Fruit fly (Drosophila melanogaster) whole organism, embryonic: ENCODE measurements around the gene SelT.

ENCODE experiments used
- CG15696 ChIP-seq: fragments of 200-800 bp; sonication (Bioruptor generic); optimal IDR thresholded peaks from 2 replicates; lab custom pipeline; 2019; ENCODE audit warnings: missing biosample characterization, mild to moderate bottlenecking, missing genetic modification characterization, moderate library complexity
- D19B ChIP-seq: fragments of 200-800 bp; sonication (Bioruptor generic); optimal IDR thresholded peaks from 2 replicates; lab custom pipeline; 2017; ENCODE audit warnings: missing biosample characterization, mild to moderate bottlenecking, missing genetic modification characterization
- Hsf ChIP-seq: fragments of 200-800 bp; sonication (Bioruptor generic); optimal IDR thresholded peaks from 3 replicates; lab custom pipeline; 2016; ENCODE audit warnings: missing biosample characterization, missing genetic modification characterization
- ranshi ChIP-seq: fragments of 200-800 bp; sonication (Bioruptor generic); IDR thresholded peaks from 2 replicates; pipeline ENCODE4 v1.3.6; 2022; ENCODE audit warnings: missing biosample characterization, missing genetic modification characterization

DNA sequence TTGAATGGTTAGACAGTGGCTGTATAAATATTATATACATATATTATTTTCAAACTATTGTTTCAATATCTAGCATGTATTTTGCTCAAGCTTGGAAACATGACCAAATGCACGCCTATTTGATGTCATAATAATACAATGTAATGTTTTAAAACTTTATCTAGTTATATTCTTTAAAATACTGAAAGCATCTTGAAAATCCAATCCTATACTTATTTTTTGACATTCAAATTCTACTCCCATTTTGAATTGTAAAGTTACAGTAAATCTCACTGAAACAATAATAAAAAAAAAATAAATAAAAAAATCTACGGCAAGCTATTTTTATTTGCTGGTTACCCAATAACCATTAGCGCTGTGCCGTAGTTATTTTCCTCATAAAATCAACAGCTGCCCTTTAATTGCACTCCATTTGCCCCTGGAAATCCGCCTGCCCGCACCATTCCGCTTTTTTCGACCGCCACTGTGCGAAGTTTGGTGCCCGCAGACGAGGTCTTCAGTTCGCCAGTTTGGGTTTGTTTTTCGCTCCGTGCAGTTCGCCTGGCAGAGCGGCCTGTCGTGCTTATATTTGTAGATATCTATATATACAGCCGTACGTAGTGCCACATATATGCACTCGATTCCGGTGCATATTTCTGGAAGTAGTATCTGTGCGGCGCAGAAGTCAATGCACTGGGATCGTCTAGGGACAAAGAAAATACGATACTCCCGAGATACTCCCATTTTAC lies 34.3 kb downstream of the SelT start:
- no peak for TF ChIP-seq ranshi (GFP tag; lab: Robert Waterston, UW)
- peak; percentile 25 for TF ChIP-seq D19B (GFP tag; lab: Kevin White, UChicago)
- peak; percentile 27 for TF ChIP-seq Hsf (GFP tag; lab: Kevin White, UChicago)
- no peak for TF ChIP-seq CG15696 (tag; lab: Kevin White, UChicago)
